Worm (Caenorhabditis elegans) whole organism, dauer: ENCODE results near the gene F17C11.26.

Experiments
- unc-62 ChIP-seq: sonication (generic microtip); optimal IDR thresholded peaks from 2 replicates; lab custom pipeline; 2017; ENCODE audit warnings: missing biosample characterization, missing genetic modification reagents, missing genetic modification characterization

The F17C11.26 gene

DNA sequence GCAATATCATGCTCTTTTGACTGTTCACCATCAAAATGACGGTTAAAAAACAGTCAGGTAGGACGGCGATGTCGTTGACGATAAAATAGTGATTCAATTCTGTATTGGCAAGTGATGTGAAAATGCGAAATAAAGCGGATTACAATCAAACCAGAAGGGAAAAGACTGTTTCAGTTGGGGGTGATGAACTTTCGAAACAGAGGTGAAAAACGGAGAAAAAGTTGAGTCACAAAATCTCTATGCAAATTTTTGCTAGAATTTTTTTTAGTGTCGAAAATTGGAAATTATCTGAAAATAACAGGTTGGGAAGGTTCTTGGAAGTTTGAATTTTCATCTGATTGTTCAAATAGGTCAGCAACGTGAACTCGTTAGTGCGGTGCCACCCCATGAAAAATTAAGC lies 19.5 kb upstream of the F17C11.26 start, which contains the start of gene nas-31:
nas-31 (minus strand) TSS at position 101 of the 400 bp plus-strand sequence.
- TF ChIP-seq unc-62, result no peak

DNA sequence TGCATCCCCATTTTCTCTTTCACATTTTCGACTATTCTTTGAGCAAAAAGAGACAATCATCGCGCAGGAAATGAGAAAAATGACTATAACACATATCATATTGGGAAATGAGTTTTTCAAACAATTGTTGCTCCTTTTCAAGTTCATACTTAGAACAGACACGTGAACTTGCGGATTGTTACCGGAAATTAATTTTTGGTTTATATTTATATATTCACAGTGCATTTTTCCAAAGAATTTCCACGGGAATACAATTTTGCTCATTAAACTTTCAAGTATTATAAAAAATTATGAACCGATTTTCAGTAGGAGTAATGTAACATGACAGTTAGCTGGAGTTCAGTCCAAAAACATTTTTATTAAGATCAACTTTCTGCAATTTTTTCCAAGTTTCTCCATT lies 18.0 kb upstream of the F17C11.26 start, which contains the start of gene F58B4.7:
F58B4.7 (minus strand) TSS at position 101 of the 400 bp plus-strand sequence.
- TF ChIP-seq unc-62, result no peak

DNA sequence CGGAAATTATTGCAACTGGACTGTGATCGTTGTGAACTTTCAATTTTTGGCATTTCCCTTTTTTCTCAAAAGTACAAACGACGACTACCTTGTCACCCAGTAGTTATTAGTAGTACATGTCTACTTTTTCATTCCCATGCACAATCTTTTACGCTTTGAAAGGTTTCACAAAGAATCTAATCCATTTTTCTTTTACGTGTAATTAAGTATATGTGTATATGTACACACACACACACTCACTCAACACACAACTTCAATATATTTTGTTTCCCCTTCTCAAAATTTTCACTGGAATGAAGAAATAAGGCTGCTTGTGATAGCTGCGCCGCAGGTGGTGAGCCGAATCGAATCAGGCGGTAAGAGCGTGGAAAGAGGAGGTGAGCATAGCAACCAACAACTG lies 16.5 kb upstream of the F17C11.26 start, which contains the start of gene F58B4.6:
F58B4.6 (plus strand) TSS at position 301 of the 400 bp plus-strand sequence.
- no peak for TF ChIP-seq unc-62

DNA sequence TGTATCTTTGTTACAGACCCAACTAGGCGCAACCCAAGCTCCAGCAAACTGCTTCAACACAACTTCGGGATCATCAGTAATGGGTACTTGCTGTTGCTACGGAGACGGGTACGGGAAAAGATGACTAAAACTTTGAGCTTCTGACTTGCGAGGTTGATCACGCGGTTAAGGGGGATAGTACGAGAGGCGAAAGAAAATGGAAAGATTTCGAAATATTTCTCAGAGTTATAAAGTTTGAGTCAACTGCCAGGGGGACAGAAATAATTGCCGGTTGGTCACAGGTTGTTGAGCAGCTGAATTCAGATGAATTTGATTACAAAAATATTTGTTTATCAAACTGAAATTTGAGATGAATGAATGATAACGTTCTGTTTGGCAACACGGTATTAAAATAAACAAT lies 15.6 kb upstream of the F17C11.26 start:
- no peak for TF ChIP-seq unc-62

DNA sequence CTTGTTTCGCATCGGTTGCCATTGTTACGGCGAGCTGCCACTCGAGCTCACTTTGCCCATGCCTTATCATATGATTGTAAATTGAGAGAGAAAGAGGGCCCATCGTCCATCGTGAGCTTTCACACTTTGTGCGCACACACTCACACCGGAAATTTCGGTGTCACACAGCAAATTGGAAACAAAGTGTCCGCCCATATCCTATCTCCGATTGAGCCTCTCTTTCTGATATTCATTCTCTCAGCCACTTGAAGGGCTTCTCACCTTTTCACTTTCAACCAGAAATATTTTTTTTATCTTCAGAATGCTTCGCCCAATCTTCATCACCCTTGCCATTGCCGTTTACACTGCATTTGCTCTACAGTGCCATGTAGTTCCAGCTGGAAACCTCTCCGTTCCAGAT lies 11.7 kb upstream of the F17C11.26 start, which contains the start of gene F58B4.3:
F58B4.3 (plus strand) TSS at position 301 of the 400 bp plus-strand sequence.
- no peak for TF ChIP-seq unc-62

DNA sequence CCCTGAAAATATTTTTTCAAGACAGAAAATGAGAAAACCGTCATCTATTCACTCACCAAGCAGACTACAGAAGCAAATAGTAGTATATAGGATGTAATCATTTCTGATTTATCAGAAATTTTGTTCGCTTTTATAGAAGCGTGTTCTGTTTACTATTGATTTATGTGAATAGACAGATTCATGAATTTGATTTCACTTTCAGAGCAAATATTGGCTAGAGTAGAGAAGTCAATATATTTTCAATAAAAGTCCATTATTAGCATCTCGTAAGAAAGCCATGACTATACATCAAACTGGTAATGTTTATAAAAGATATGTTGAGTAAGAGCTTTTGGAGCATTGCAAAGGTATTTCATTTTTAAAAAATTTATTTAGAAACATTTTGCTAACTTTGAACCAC lies 10.1 kb upstream of the F17C11.26 start, which contains the start of gene scvp-1:
scvp-1 (minus strand) TSS at position 101 of the 400 bp plus-strand sequence.
- no peak for TF ChIP-seq unc-62

DNA sequence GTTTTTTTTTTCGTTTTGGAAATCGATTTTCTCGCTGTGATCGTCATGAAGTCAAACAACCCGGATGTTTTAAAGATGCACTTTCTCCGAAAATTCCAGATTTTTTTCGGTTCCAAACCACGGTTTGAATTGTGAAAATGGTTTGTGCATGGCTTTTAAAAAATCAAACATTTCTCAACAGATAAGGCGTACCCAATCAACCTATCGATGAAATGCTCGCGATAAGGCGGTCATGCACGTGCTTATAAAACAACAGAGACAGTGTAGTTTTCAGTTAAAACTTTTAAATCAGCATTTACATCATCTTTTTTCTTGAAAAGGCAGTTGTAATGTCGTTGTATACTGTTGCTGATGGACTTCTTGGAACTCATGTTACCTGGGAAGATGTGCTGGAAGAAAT lies 8.8 kb upstream of the F17C11.26 start, which contains the start of gene F58B4.5:
F58B4.5 (plus strand) TSS at position 283 of the 400 bp plus-strand sequence.
- no peak for TF ChIP-seq unc-62

DNA sequence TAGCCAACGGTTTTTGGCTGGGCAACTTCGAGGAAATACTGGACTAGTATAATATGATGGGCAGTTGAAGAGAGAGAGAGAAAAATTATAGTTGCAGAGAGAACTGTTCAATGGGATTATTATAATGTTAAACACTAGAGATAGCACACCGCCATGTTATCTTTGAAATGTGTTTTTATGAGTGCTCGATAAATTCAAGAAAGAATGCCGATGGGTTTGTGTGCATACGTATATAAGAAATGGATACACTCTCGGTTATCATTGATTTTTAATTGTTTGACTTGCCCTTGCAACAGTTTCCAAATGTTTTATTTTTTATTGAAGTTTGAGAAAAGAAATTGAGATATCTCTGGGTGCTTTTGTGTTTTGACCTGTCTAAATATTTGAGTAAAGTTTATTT lies 4.6 kb upstream of the F17C11.26 start, which contains the start of gene F17C11.12:
F17C11.12 (minus strand) TSS at position 240 of the 400 bp plus-strand sequence.
- TF ChIP-seq unc-62, result no peak

DNA sequence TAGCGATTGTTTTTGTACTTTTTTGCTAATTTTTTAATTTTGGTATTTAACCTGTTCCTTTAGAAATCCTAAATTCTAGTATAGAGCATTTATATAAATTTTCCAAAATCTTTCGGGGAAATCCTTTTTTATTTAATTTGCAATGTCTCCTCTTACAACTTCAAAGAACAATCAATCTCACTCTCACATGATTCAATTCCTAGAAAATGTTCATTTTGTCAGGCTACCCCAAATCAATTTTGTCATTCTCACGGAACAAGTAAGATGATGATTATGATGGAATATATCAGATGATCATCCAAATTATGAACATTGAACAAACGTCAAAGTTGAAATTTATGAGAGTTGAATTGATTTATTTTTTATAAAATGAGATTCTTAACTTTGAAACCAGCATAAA lies 4.0 kb upstream of the F17C11.26 start:
- TF ChIP-seq unc-62, result no peak

DNA sequence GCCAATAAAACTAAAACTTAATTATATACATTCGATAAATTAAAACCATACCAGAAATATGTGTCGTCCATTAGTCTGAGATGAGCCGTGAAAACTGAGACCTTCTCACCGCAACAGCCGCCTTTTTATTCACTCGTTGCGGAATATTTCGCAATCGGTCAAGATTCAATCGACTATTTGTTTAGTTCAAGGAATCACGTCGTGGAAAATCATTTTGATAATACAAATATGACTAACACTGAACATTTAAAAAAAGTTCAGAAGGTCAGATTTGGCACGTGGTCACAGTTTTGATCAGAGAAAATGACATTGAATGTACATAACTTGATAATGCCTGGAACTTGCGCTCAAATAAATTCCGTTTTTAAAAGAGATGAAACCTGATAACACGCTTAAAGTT lies 2.5 kb upstream of the F17C11.26 start, which contains the start of gene F17C11.11:
F17C11.11 (minus strand) TSS at position 79 of the 400 bp plus-strand sequence.
- TF ChIP-seq unc-62, result no peak

DNA sequence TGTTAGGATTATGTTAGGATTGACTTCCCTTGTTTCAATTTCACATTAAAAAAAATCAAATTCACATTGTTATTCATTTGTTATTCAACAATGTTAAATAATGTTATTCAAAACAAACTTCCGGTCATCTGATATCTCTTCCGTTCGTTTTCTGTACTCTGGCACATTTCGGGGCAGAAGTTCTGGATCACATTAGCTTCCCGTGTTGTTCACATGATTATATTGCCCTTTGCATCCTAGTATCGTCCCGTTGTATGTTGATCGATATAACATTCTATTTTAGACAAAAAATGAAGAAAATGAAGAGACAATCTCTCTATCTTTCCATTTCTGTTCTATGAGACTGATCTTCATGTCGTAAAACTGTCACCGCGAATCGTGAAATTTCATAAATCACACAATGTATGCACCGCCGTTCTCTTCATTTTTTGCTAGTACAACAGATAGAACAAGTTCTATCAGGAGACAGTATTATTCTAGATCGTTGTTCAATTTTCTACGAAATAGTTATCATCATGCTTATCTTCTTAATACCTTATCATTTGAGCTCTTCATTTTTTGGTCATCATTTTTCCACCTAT lies 1.2 kb upstream of the F17C11.26 start:
- TF ChIP-seq unc-62, result no peak

DNA sequence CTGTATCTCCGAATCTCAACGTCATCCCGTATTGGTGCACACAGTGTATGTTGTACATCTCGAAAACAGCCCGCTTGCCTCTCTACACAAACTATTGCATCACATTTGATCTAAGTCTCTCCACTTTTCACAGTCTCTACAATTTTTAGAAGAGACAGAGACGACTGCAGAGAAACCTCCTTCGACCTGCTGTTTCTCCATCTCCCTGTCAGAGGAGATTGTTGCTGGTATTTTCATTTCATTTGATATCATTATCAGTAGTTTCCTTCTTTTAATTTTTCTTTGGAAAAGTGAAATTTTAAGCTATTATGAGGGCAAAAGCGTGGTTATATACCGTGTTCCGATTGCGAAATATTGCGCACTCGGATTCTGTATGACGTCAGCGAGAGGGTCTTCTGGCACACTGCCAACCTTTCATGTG lies 669 bp upstream of the F17C11.26 start:
- no peak for TF ChIP-seq unc-62

DNA sequence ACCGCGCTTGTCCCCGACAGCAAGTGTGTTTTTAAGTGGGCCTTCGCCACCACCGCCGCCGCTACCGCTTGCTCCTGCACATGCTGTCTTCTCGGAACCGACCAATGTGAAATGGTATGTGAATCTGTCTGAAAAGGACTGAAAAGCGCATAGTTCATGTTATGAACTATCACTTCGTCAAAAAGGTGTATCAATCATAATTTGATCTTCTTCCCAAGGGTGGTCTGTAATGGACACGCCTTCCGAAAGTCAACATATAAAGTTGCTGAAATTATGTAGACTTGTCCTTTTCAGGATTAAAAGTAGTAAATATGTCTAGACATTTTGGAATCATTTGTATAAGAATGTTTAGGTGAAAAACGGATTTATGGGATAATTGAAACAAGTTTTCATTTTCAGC lies 911 bp downstream of the F17C11.26 start, which contains the start of gene zip-9:
zip-9 (plus strand) TSS at position 301 of the 400 bp plus-strand sequence.
- TF ChIP-seq unc-62, result no peak

DNA sequence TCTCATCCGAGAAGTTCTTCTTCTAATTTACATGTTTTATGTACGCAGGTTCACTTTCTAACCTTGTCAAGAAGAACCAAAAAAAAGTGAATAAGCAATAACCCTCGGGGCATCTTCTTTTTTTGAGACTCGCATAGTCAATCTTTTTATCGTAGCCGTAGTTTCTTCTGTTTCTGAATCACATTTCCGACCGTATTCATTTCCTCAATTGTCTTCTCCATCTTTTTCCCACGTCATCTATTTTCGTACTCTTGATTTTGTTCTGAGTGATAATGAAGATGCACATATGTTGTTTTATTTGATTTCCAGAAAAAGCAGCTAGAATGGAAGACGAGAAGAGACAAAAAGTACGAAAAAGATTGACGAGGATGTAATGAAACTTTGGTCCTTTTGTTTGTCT lies 3.7 kb downstream of the F17C11.26 start:
- TF ChIP-seq unc-62, result no peak

DNA sequence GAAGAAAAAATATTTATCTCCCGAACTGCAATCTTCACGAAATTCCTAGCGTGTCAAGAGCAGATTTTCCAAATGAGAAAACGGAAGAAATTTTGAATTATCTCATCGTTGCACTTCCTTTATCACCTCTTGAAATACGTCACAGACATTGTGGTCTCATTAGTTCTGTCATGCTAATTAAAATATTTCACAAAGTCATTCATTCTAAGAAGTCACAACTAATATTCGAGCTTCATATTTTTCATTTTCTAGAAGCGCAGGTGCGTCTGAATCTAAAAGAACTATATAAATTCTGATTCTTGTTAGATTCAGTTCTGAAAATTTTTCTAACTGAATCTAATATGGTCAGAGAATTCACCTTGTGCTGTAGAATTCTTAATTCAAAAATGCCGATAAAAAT lies 6.0 kb downstream of the F17C11.26 start:
- TF ChIP-seq unc-62, result no peak

DNA sequence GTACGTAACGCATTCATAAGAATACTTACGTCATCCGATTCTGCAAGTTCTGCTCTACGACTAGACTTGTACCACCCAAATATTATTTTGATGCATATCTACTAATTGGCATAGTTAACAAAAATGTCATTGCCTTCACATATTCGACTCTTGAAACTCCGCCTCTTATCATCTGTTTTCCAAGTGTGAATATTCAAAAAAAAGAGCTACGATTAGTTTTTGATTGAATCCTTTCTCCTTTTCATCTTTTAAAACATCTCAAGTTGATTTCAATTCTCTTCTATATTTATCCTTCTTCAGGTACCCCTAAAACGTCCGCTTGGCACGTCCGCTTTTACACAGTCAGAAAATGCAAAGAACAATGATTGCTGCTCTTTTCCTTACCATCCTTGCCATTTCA lies 6.7 kb downstream of the F17C11.26 start, which contains the start of gene F17C11.2:
F17C11.2 (plus strand) TSS at position 301 of the 400 bp plus-strand sequence.
- no peak for TF ChIP-seq unc-62

DNA sequence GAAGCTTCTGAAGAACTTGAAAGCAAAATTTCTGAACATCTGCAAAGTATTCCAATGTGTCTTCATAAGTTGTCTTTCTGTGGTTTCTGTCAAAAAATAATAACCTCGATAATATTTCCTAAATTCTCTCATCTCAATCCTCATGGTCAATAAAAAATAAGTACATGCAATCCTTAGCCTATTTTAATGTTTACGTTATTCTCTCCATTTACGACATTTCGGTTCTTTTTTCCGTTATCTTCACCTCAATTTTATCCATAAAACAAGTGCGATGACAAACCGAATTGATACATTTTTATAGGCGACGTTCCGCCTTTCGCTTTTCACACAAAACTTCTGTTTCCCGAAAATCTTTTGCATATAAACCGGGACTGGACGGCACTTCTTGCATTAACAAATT lies 8.3 kb downstream of the F17C11.26 start, which contains the start of gene col-153:
col-153 (plus strand) TSS at position 301 of the 400 bp plus-strand sequence.
- no peak for TF ChIP-seq unc-62
